Worm (Caenorhabditis elegans): ENCODE measurements around the gene srg-61.

DNA sequence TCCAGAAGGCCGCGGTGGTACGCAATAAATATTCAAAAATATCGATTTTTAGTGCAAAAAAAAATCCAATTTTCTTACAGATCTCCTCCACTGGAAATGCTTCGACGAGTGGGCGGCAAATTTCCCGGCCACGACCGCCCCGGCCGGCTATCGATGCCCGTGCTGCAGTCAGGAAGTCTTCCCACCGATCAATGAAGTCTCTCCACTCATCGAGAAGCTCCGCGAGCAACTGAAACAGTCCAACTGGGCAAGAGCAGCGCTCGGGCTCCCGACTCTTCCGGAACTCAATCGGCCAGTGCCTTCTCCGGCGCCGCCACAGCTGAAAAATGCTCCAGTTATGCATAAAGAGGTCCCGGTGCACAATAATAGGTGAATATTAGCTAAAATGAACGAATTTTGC, 44.2 kb downstream of the srg-61 start, which contains the start of gene Y45G12B.3:
- TF ChIP-seq unc-62 (GFP tag; optimal IDR thresholded peaks at IDR 0.05) (no peak), lin-11 (tag; optimal IDR thresholded peaks at IDR 0.05) (no peak), alr-1 (tag; optimal IDR thresholded peaks at IDR 0.05) (no peak), snpc-4 (tag; optimal IDR thresholded peaks at IDR 0.05) (no peak)

Measured in whole organism, L2 larva.